Fruit fly (Drosophila melanogaster) whole organism: Measurements from ENCODE around the gene CG7512.

ENCODE experiments used
- pan ChIP-seq: fragments of >200 bp; optimal IDR thresholded peaks from 2 replicates; lab custom pipeline; 2017
- psq ChIP-seq: fragments of >200 bp; optimal IDR thresholded peaks from 2 replicates; lab custom pipeline; 2017
- usp ChIP-seq: fragments of >200 bp; optimal IDR thresholded peaks from 2 replicates; lab custom pipeline; 2017; ENCODE audit warnings: missing biosample characterization, missing genetic modification characterization, mixed read lengths

- TF ChIP-seq usp, result no peak
- no peak for TF ChIP-seq pan (lab: Kevin White, UChicago)
- no peak for TF ChIP-seq psq (lab: Kevin White, UChicago)
Observed at dm6 chr3L:11491222-11491873, 22.2 kb upstream of the CG7512 start.
